Fruit fly (Drosophila melanogaster) Kc167 (cell line): Measurements from ENCODE around the gene CG7290.

ENCODE experiments used
- Myc ChIP-seq: fragments of >200 bp; optimal IDR thresholded peaks from 2 replicates; lab custom pipeline; 2017; ENCODE audit warnings: missing external identifiers
- Sin3A ChIP-seq: fragments of >200 bp; optimal IDR thresholded peaks from 2 replicates; lab custom pipeline; 2018; ENCODE audit warnings: missing external identifiers
- h ChIP-seq: fragments of >200 bp; optimal IDR thresholded peaks from 3 replicates; lab custom pipeline; 2018; ENCODE audit warnings: missing external identifiers
- insv ChIP-seq: fragments of >200 bp; optimal IDR thresholded peaks from 3 replicates; lab custom pipeline; 2018; ENCODE audit warnings: missing external identifiers
- psq ChIP-seq: fragments of >200 bp; optimal IDR thresholded peaks from 2 replicates; lab custom pipeline; 2017; ENCODE audit warnings: missing external identifiers
- ttk ChIP-seq: sonication (Bioruptor generic); optimal IDR thresholded peaks from 2 replicates; lab custom pipeline; 2017; ENCODE audit warnings: missing external identifiers

DNA sequence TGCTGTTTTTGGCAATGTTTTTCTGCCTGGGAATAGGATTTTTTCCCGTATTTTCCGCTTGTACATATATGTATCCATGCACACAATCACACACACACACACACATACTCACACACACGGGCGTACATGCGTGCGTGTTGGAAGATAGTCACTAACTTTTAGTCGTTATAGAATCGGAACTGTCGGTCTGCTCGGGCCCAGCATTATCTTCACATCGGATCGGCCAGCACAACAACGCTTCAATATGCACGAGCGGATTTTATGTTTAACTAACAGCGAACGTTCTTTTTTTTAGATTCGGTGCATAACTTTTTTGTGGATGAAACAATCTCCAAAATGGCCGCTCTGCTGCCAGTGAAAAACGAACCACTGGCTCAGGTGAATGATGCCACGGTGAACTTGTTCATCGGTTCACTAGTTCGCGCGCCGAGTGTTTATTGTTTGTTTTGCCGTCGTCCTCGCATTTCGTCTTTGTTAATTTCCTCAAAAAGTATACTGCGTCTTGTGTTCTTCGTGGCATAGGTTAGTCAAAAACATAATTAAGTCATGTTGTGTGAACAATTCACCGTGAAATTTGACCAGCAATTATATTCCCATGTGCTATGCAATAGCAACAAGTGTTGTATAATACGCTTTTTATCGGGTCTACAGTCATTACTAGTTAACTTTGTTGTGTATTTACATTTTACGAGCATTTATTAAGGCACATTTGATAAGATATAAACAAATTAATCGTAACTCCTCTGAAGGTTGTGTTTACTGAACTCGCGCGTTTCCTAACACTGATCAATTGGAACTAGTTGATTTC lies 35.5 kb upstream of the CG7290 start, which contains the start of the genes CG6951 and CG17233:
- TF ChIP-seq psq (lab: Kevin White, UChicago) (no peak), ttk (lab: Kevin White, UChicago) (no peak), insv (lab: Kevin White, UChicago) (no peak), Sin3A (lab: Kevin White, UChicago) (no peak), h (lab: Kevin White, UChicago) (no peak), Myc (lab: Kevin White, UChicago) (no peak)
